Worm (Caenorhabditis elegans): ENCODE measurements around the gene fbxb-87.

fbxb-87 gene

DNA sequence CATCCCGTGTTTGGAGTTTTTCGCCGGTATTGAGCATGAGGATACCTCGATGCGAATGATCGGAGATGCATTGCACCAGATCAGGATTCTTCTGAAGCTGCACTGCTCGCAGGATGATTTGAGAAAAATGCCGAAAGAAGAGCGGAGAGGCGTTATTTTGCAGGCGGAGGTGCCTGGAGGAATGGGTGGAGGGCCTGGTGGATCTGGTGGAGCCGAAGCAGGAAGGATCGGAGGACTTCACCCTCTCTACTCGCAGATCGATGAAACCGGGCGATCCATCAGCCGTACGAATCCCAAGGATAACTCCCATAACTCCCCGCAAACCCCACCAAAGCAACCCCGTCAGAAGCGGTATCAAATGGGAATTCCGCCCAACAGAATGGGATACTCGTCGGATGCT lies 44.9 kb downstream of the fbxb-87 start:
- TF ChIP-seq elt-3 (tag; optimal IDR thresholded peaks at IDR 0.05) = no peak
- no peak for TF ChIP-seq sma-3 (GFP tag; optimal IDR thresholded peaks at IDR 0.05)
- no peak for TF ChIP-seq sma-9 (GFP tag; optimal IDR thresholded peaks at IDR 0.05)
- TF ChIP-seq sma-9 (tag; optimal IDR thresholded peaks at IDR 0.05) = no peak
- TF ChIP-seq nhr-237 (tag; optimal IDR thresholded peaks at IDR 0.05) = no peak

DNA sequence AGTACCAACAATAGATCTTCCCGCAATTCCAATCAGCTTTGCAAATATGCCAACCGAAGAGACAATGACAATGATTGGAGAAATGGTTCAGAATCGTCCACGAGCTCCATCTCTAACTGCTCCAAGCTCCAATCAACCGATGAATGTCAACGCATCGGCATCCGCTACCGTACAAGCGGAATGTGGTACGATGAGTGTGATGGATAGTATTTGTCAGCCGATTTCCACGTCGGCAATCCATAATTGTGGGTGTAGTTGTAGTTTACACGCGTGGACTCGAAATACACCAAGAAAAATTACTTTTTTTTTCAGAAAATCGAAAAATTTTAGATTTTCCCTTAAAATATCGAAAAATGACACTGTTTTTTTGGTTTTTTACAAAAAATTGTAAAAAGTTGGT lies 48.6 kb downstream of the fbxb-87 start:
- no peak for TF ChIP-seq fos-1 (tag; optimal IDR thresholded peaks at IDR 0.05)
- no peak for TF ChIP-seq mbf-1 (tag; optimal IDR thresholded peaks at IDR 0.05)
- TF ChIP-seq Y55F3AM.14 (GFP tag; optimal IDR thresholded peaks at IDR 0.05) = no peak
- TF ChIP-seq ama-1 (optimal IDR thresholded peaks at IDR 0.05) = no peak
- TF ChIP-seq lsy-2 (tag; optimal IDR thresholded peaks at IDR 0.05) = no peak
- TF ChIP-seq nhr-21 (tag; optimal IDR thresholded peaks at IDR 0.05) = no peak
- TF ChIP-seq nhr-77 (tag; optimal IDR thresholded peaks at IDR 0.05) = no peak
- no peak for TF ChIP-seq nhr-237 (tag; optimal IDR thresholded peaks at IDR 0.05)
- no peak for TF ChIP-seq aly-2 (tag; optimal IDR thresholded peaks at IDR 0.05)
- TF ChIP-seq F13H6.1 (tag; optimal IDR thresholded peaks at IDR 0.05) = no peak
- TF ChIP-seq lin-39 (tag; optimal IDR thresholded peaks at IDR 0.05) = no peak
- TF ChIP-seq nhr-23 (tag; optimal IDR thresholded peaks at IDR 0.05) = no peak
- TF ChIP-seq ztf-4 (tag; optimal IDR thresholded peaks at IDR 0.05) = no peak
- no peak for TF ChIP-seq sma-9 (GFP tag; optimal IDR thresholded peaks at IDR 0.05)
- TF ChIP-seq sma-9 (tag; optimal IDR thresholded peaks at IDR 0.05) = no peak
- no peak for TF ChIP-seq skn-1 (tag; optimal IDR thresholded peaks at IDR 0.05)
- TF ChIP-seq peb-1 (tag; optimal IDR thresholded peaks at IDR 0.05) = no peak
- no peak for TF ChIP-seq alr-1 (tag; optimal IDR thresholded peaks at IDR 0.05)
- no peak for TF ChIP-seq blmp-1 (tag; optimal IDR thresholded peaks at IDR 0.05; ENCODE audit: insufficient read depth)
- TF ChIP-seq egl-27 (tag; optimal IDR thresholded peaks at IDR 0.05) = no peak
- no peak for TF ChIP-seq ztf-1 (GFP tag; conservative IDR thresholded peaks at IDR 0.05)

- TF ChIP-seq egl-27 (tag; optimal IDR thresholded peaks at IDR 0.05) = no peak
- no peak for TF ChIP-seq F13H6.1 (tag; optimal IDR thresholded peaks at IDR 0.05)
- TF ChIP-seq nhr-23 (tag; optimal IDR thresholded peaks at IDR 0.05) = no peak
- TF ChIP-seq nhr-237 (tag; optimal IDR thresholded peaks at IDR 0.05) = no peak
- no peak for TF ChIP-seq gmeb-1 (tag; optimal IDR thresholded peaks at IDR 0.05)
- no peak for TF ChIP-seq ztf-1 (GFP tag; conservative IDR thresholded peaks at IDR 0.05)
Measured at ce11 chrIII:10945537-10945936, 51.2 kb downstream of the fbxb-87 start.

Data from whole organism, L2 larva.